Worm (Caenorhabditis elegans) whole organism, midembryonic: ENCODE data around the gene mrp-6.

Experiments used
- T22C8.4 ChIP-seq: fragments of 200-800 bp; sonication (Bioruptor generic); IDR thresholded peaks from 2 replicates; pipeline ENCODE4 v1.3.6; 2022; ENCODE audit warnings: missing genetic modification characterization, missing compliant biosample characterization
- cog-1 ChIP-seq: sonication (generic microtip); optimal IDR thresholded peaks from 2 replicates; lab custom pipeline; 2016; ENCODE audit warnings: missing genetic modification characterization, missing compliant biosample characterization
- flt-1 ChIP-seq: fragments of 200-800 bp; sonication (Bioruptor generic); IDR thresholded peaks from 2 replicates; pipeline ENCODE4 v1.3.6; 2022; ENCODE audit warnings: missing genetic modification characterization, missing compliant biosample characterization
- klf-2 ChIP-seq: fragments of 200-800 bp; sonication (Bioruptor generic); conservative IDR thresholded peaks from 2 replicates; pipeline ENCODE4 v1.3.6; 2022; ENCODE audit warnings: missing genetic modification reagents, missing genetic modification characterization, missing compliant biosample characterization
- med-1 ChIP-seq: sonication (generic microtip); optimal IDR thresholded peaks from 2 replicates; lab custom pipeline; 2017; ENCODE audit warnings: missing genetic modification characterization, mild to moderate bottlenecking, missing compliant biosample characterization, antibody characterized with exemption, missing genetic modification reagents; ENCODE audit not compliant: insufficient read depth
- ref-1 ChIP-seq: fragments of 200-800 bp; sonication (Bioruptor generic); conservative IDR thresholded peaks from 2 replicates; pipeline ENCODE4 v1.3.6; 2022; ENCODE audit warnings: missing genetic modification reagents, missing genetic modification characterization, missing compliant biosample characterization
- tab-1 ChIP-seq: fragments of 200-800 bp; sonication (Bioruptor generic); IDR thresholded peaks from 2 replicates; pipeline ENCODE4 v1.3.6; 2022; ENCODE audit warnings: missing genetic modification characterization, missing compliant biosample characterization
- ztf-23 ChIP-seq: fragments of 200-800 bp; sonication (Bioruptor generic); IDR thresholded peaks from 2 replicates; pipeline ENCODE4 v1.3.6; 2022; ENCODE audit warnings: missing genetic modification reagents, missing genetic modification characterization, missing compliant biosample characterization
- ztf-29 ChIP-seq: fragments of 200-800 bp; sonication (Bioruptor generic); IDR thresholded peaks from 2 replicates; pipeline ENCODE4 v1.3.6; 2022; ENCODE audit warnings: missing genetic modification reagents, missing genetic modification characterization, missing compliant biosample characterization

The mrp-6 gene

DNA sequence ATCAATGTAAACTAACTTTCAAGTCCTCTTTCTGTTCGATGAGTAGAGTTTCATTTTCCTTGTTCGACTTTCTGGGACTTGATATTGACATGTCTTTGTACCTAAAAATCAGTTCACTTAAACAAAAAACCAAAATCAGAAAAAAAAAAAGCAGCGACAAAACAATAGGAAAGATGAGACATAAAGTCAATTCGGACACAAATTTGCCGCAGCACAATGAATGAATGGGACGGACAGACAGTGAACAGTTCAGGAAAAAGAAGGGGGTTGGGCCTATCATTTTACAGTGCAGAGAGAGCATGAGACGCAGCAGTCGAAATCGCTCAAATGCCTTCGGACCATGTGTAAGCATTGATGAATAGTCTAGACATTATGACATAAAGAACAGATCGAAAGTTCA lies at the start of gene mrp-6:
TSS of gene mrp-6 (minus strand) at position 101 of the 400 bp plus-strand sequence.
- TF ChIP-seq ztf-29 (GFP tag; lab: Robert Waterston, UW) (no peak), flt-1 (GFP tag; lab: Robert Waterston, UW) (no peak), T22C8.4 (no peak), klf-2 (GFP tag; lab: Robert Waterston, UW) (no peak), med-1 (GFP tag; lab: Kevin White, UChicago) (no peak), ref-1 (GFP tag; lab: Robert Waterston, UW) (no peak), cog-1 (tag; lab: Kevin White, UChicago) (no peak), tab-1 (no peak)

DNA sequence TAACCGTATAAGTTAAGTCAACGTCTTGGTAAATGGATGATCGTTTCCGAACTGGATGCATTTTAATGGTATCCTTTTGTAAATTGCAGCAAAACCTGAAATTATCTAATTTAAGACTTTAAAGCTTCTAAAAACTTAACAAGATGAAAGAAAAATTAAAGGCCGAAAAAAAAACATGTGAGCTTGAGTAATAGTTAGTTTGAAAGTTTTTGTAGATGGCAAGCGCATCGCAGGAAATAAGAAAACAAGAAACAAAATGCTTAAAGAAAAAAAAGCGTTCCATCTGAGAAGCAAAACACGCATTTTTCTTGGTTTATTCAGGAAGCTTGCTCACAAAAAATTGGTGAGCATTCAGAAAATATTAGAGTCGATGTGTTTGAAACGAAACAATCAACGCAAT lies 49.2 kb upstream of the mrp-6 start, which contains the start of gene rab-37:
TSS of gene rab-37 (minus strand) at position 101 of the 400 bp plus-strand sequence.
- TF ChIP-seq cog-1 (tag; lab: Kevin White, UChicago) = no peak
- TF ChIP-seq ztf-29 (GFP tag; lab: Robert Waterston, UW) = no peak
- TF ChIP-seq klf-2 (GFP tag; lab: Robert Waterston, UW) = no peak
- no peak for TF ChIP-seq tab-1
- no peak for TF ChIP-seq flt-1 (GFP tag; lab: Robert Waterston, UW)
- no peak for TF ChIP-seq ztf-23 (GFP tag; lab: Robert Waterston, UW)
- no peak for TF ChIP-seq T22C8.4
- no peak for TF ChIP-seq ref-1 (GFP tag; lab: Robert Waterston, UW)
- no peak for TF ChIP-seq med-1 (GFP tag; lab: Kevin White, UChicago)

ce11 chrX:4222779-4223387 lies 36.3 kb upstream of the mrp-6 start:
- peak; percentile 36 for TF ChIP-seq cog-1 (tag; lab: Kevin White, UChicago)
- TF ChIP-seq ztf-23 (GFP tag; lab: Robert Waterston, UW) = 0 out of 2 replicates have a peak, but pooled peaks have one; percentile 45
- TF ChIP-seq med-1 (GFP tag; lab: Kevin White, UChicago) = no peak
- peak; percentile 96 for TF ChIP-seq ztf-29 (GFP tag; lab: Robert Waterston, UW)

ce11 chrX:4222200-4222599 lies 35.6 kb upstream of the mrp-6 start:
- TF ChIP-seq flt-1 (GFP tag; lab: Robert Waterston, UW) = 0 out of 2 replicates have a peak, but pooled peaks have one; percentile 17
- TF ChIP-seq ref-1 (GFP tag; lab: Robert Waterston, UW) = no peak
- 0 out of 2 replicates have a peak, but pooled peaks have one; percentile 26 for TF ChIP-seq ztf-23 (GFP tag; lab: Robert Waterston, UW)

ce11 chrX:4219487-4219886 lies 32.9 kb upstream of the mrp-6 start:
- no peak for TF ChIP-seq ztf-29 (GFP tag; lab: Robert Waterston, UW)
- TF ChIP-seq ztf-23 (GFP tag; lab: Robert Waterston, UW) = no peak
- TF ChIP-seq med-1 (GFP tag; lab: Kevin White, UChicago) = no peak
- TF ChIP-seq tab-1 = no peak
- no peak for TF ChIP-seq T22C8.4
- TF ChIP-seq ref-1 (GFP tag; lab: Robert Waterston, UW) = no peak
- TF ChIP-seq flt-1 (GFP tag; lab: Robert Waterston, UW) = no peak
- TF ChIP-seq cog-1 (tag; lab: Kevin White, UChicago) = no peak
- TF ChIP-seq klf-2 (GFP tag; lab: Robert Waterston, UW) = no peak

DNA sequence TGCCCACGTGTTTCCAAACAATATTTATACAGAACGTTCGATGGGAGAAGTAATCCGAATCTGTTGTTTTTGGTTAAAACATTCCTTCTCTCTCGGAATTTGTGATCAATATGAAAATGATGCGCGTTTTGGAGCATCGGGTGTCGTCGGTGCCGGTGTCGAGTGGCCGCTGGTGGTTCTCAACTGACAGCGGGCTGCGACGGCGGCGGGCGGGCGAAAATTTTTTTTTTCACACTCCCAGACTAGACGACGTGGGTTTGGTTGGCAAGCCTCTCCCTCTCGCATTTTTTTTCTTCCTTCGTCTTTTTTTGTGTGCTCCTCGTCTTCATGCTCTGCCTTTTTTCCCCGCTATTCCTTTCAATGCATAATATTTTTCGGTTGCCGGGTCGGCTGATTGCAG lies 31.6 kb upstream of the mrp-6 start, which contains the start of gene W01H2.2:
TSS of gene W01H2.2 (minus strand) at position 285 of the 400 bp plus-strand sequence.
- no peak for TF ChIP-seq cog-1 (tag; lab: Kevin White, UChicago)
- no peak for TF ChIP-seq ref-1 (GFP tag; lab: Robert Waterston, UW)
- no peak for TF ChIP-seq klf-2 (GFP tag; lab: Robert Waterston, UW)
- no peak for TF ChIP-seq med-1 (GFP tag; lab: Kevin White, UChicago)
- TF ChIP-seq T22C8.4 = no peak
- no peak for TF ChIP-seq ztf-29 (GFP tag; lab: Robert Waterston, UW)
- TF ChIP-seq tab-1 = no peak
- no peak for TF ChIP-seq ztf-23 (GFP tag; lab: Robert Waterston, UW)
- TF ChIP-seq flt-1 (GFP tag; lab: Robert Waterston, UW) = no peak

ce11 chrX:4216894-4217293 lies 30.3 kb upstream of the mrp-6 start, which contains the start of the genes F20B6.10 and hpk-1:
F20B6.10 (minus strand) TSS chrX:4217196.
hpk-1 (minus strand) TSS chrX:4217290.
- TF ChIP-seq ztf-29 (GFP tag; lab: Robert Waterston, UW) = no peak
- TF ChIP-seq flt-1 (GFP tag; lab: Robert Waterston, UW) = no peak
- TF ChIP-seq T22C8.4 = no peak
- TF ChIP-seq med-1 (GFP tag; lab: Kevin White, UChicago) = no peak
- no peak for TF ChIP-seq ztf-23 (GFP tag; lab: Robert Waterston, UW)

DNA sequence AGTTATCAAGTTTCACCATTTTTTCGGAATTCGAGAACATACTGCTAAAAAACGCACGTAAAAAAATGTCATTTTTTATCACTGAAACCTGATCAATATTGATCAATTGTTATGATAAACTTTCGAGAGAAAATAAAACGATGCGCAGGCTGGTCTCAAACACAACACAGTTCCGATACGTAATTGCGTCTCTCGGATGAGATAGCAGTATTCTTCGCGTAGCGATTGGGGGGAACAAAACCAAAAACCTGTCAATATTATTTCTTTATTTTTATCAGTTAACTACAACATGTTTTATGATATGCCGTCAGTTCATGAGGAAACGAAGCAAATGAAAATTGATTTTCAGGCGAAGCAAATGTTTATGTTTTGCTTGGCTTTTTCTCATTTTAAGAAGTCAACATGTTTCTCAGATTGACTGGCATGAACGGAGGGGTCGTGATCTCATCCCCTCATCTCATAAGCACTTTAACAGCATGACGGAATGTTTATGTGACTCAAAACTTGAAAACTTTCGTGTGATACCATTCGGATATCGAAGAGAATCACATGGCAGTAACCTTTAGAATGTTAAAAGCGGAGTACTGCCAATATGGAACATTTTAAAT lies 29.0 kb upstream of the mrp-6 start:
- TF ChIP-seq med-1 (GFP tag; lab: Kevin White, UChicago) = no peak
- TF ChIP-seq tab-1 = no peak
- TF ChIP-seq ref-1 (GFP tag; lab: Robert Waterston, UW) = no peak
- no peak for TF ChIP-seq ztf-29 (GFP tag; lab: Robert Waterston, UW)

DNA sequence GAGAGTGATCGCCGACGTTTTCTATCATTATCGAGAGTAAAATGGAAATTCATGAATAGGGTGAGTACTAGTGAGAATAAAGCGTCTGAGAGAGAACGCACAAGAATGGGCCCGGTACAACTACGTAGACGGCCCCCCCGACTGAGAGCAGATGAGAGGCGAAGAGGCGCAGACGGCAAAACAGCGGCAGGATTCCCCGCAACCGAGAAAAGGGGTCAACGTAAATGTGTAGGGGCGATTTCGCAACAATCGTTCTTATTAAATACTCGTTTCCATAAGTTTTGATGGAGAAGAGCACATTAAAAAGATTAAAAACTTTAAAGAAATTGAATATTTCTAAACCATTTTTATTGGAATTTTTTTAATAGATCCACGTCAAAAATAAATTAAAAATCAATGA lies 28.1 kb upstream of the mrp-6 start:
- peak; percentile 21 for TF ChIP-seq cog-1 (tag; lab: Kevin White, UChicago)
- TF ChIP-seq med-1 (GFP tag; lab: Kevin White, UChicago) = no peak
- TF ChIP-seq ztf-29 (GFP tag; lab: Robert Waterston, UW) = no peak
- TF ChIP-seq ztf-23 (GFP tag; lab: Robert Waterston, UW) = no peak
- TF ChIP-seq klf-2 (GFP tag; lab: Robert Waterston, UW) = no peak
- TF ChIP-seq flt-1 (GFP tag; lab: Robert Waterston, UW) = no peak
